Worm (Caenorhabditis elegans): ENCODE results near the gene tyra-3.

tyra-3 gene

ce11 chrX:4957259-4957658 lies 9.4 kb downstream of the tyra-3 start, which contains the start of gene M03F4.4 (continued):
- TF ChIP-seq dsc-1 (tag; optimal IDR thresholded peaks at IDR 0.05) (peak; percentile 77), efl-3 (GFP tag; optimal IDR thresholded peaks at IDR 0.05) (no peak), nhr-47 (tag; optimal IDR thresholded peaks at IDR 0.05) (peak; percentile 53), swsn-7 (tag; optimal IDR thresholded peaks at IDR 0.05) (peak; percentile 71), lin-39 (tag; optimal IDR thresholded peaks at IDR 0.05) (peak; percentile 46), F16B12.6 (tag; optimal IDR thresholded peaks at IDR 0.05) (no peak), hlh-17 (GFP tag; optimal IDR thresholded peaks at IDR 0.05; ENCODE audit: borderline replicate concordance) (no peak), mef-2 (tag; optimal IDR thresholded peaks at IDR 0.05) (no peak), sup-37 (GFP tag; optimal IDR thresholded peaks at IDR 0.05) (peak; percentile 65), xbp-1 (tag; optimal IDR thresholded peaks at IDR 0.05) (peak; percentile 62), irx-1 (tag; optimal IDR thresholded peaks at IDR 0.05) (no peak), nhr-19 (GFP tag; conservative IDR thresholded peaks at IDR 0.05) (peak; percentile 87), fos-1 (tag; optimal IDR thresholded peaks at IDR 0.05) (no peak), grh-1 (GFP tag; IDR thresholded peaks at IDR 0.05) (no peak), ceh-82 (tag; optimal IDR thresholded peaks at IDR 0.05) (peak in 1 of 3 experiments; percentile 29), unc-62 (GFP tag; optimal IDR thresholded peaks at IDR 0.05) (no peak), aha-1 (tag; optimal IDR thresholded peaks at IDR 0.05) (no peak), aly-2 (tag; optimal IDR thresholded peaks at IDR 0.05) (no peak), blmp-1 (tag; optimal IDR thresholded peaks at IDR 0.05) (no peak), unc-98 (GFP tag; IDR thresholded peaks at IDR 0.05) (no peak), nhr-85 (tag) (no peak), ceh-8 (GFP tag; optimal IDR thresholded peaks at IDR 0.05) (no peak), ets-5 (GFP tag; IDR thresholded peaks at IDR 0.05) (no peak), ama-1 (optimal IDR thresholded peaks at IDR 0.05) (no peak), efl-1 (optimal IDR thresholded peaks at IDR 0.05) (peak in 1 of 2 experiments; percentile 14), efl-1 (GFP tag; optimal IDR thresholded peaks at IDR 0.05 in 1 of 2) (peak in 1 of 2 experiments; percentile 75), sptf-1 (tag; optimal IDR thresholded peaks at IDR 0.05) (no peak), skn-1 (tag; optimal IDR thresholded peaks at IDR 0.05) (no peak), ceh-63 (GFP tag; optimal IDR thresholded peaks at IDR 0.05) (no peak), mdl-1 (tag; optimal IDR thresholded peaks at IDR 0.05) (no peak), fkh-10 (GFP tag; optimal IDR thresholded peaks at IDR 0.05) (no peak), elt-3 (tag; optimal IDR thresholded peaks at IDR 0.05) (no peak), mep-1 (tag; optimal IDR thresholded peaks at IDR 0.05) (no peak), lin-14 (GFP tag; optimal IDR thresholded peaks at IDR 0.05) (peak; percentile 87), snu-23 (GFP tag; optimal IDR thresholded peaks at IDR 0.05) (peak; percentile 70), vab-15 (tag; optimal IDR thresholded peaks at IDR 0.05) (no peak), lin-35 (GFP tag; optimal IDR thresholded peaks at IDR 0.05) (peak in 1 of 2 experiments; percentile 15), fkh-8 (tag; optimal IDR thresholded peaks at IDR 0.05) (no peak), snpc-4 (tag; optimal IDR thresholded peaks at IDR 0.05) (no peak), nhr-77 (tag; optimal IDR thresholded peaks at IDR 0.05) (peak; percentile 62), lir-3 (tag; optimal IDR thresholded peaks at IDR 0.05; ENCODE audit: poor library complexity) (peak; percentile 55), nhr-84 (tag; optimal IDR thresholded peaks at IDR 0.05) (no peak), unc-30 (tag; optimal IDR thresholded peaks at IDR 0.05) (no peak), egl-27 (tag; optimal IDR thresholded peaks at IDR 0.05) (no peak), ceh-88 (GFP tag; IDR thresholded peaks at IDR 0.05) (no peak), nhr-90 (tag; optimal IDR thresholded peaks at IDR 0.05; ENCODE audit: poor library complexity) (no peak), hpl-2 (GFP tag; optimal IDR thresholded peaks at IDR 0.05) (no peak), nhr-20 (tag; optimal IDR thresholded peaks at IDR 0.05) (peak; percentile 79), C34B4.2 (tag; optimal IDR thresholded peaks at IDR 0.05) (no peak), nhr-28 (tag; optimal IDR thresholded peaks at IDR 0.05) (no peak), mab-9 (GFP tag; IDR thresholded peaks at IDR 0.05) (no peak), unc-130 (tag; optimal IDR thresholded peaks at IDR 0.05) (peak; percentile 58), isw-1 (GFP tag; IDR thresholded peaks at IDR 0.05) (no peak), zip-4 (GFP tag; optimal IDR thresholded peaks at IDR 0.05) (no peak)
